Fruit fly (Drosophila melanogaster): ENCODE measurements around the gene egh.
A peak's percentile ranks its signal among the peaks of the same experiment; 100 is the strongest.

The egh gene

dm6 chrX:2590607-2591006 is 2.3 kb downstream of the egh start:
- TF ChIP-seq Crg-1 (GFP tag; optimal IDR thresholded peaks at IDR 0.05), result no peak
- no peak for TF ChIP-seq bab1 (GFP tag; optimal IDR thresholded peaks at IDR 0.05)
- TF ChIP-seq CG1620 (GFP tag; optimal IDR thresholded peaks at IDR 0.05), result no peak
- no peak for TF ChIP-seq Hr96 (GFP tag; optimal IDR thresholded peaks at IDR 0.05)
- TF ChIP-seq CG12768 (GFP tag; optimal IDR thresholded peaks at IDR 0.05), result no peak
- TF ChIP-seq cnc (optimal IDR thresholded peaks at IDR 0.05), result no peak
- no peak for TF ChIP-seq Mnt (GFP tag; optimal IDR thresholded peaks at IDR 0.05)
- no peak for TF ChIP-seq cic (GFP tag; optimal IDR thresholded peaks at IDR 0.05)
- no peak for TF ChIP-seq toe (GFP tag; optimal IDR thresholded peaks at IDR 0.05)
- no peak for TF ChIP-seq ovo (GFP tag; optimal IDR thresholded peaks at IDR 0.05)
- TF ChIP-seq CG33017 (tag; optimal IDR thresholded peaks at IDR 0.05), result no peak
- no peak for TF ChIP-seq CG7045 (GFP tag; optimal IDR thresholded peaks at IDR 0.05)
- TF ChIP-seq pad (GFP tag; optimal IDR thresholded peaks at IDR 0.05), result no peak
- TF ChIP-seq CG7101 (tag; optimal IDR thresholded peaks at IDR 0.05), result no peak
- no peak for TF ChIP-seq CG5204 (GFP tag; optimal IDR thresholded peaks at IDR 0.05)
- TF ChIP-seq tj (GFP tag; optimal IDR thresholded peaks at IDR 0.05), result no peak
- no peak for TF ChIP-seq kay (GFP tag; ENCODE audit: borderline replicate concordance)

dm6 chrX:2591315-2591999 is 3.2 kb downstream of the egh start:
- TF ChIP-seq cnc (optimal IDR thresholded peaks at IDR 0.05) (no peak), CG14711 (tag; optimal IDR thresholded peaks at IDR 0.05) (no peak), tj (GFP tag; optimal IDR thresholded peaks at IDR 0.05) (peak; percentile 9), ovo (GFP tag; optimal IDR thresholded peaks at IDR 0.05) (no peak), pad (GFP tag; optimal IDR thresholded peaks at IDR 0.05) (peak; percentile 37), CG7045 (GFP tag; optimal IDR thresholded peaks at IDR 0.05) (no peak), bab1 (GFP tag; optimal IDR thresholded peaks at IDR 0.05) (no peak), cic (GFP tag; optimal IDR thresholded peaks at IDR 0.05) (peak; percentile 52), CG1620 (GFP tag; optimal IDR thresholded peaks at IDR 0.05) (no peak), kay (GFP tag; ENCODE audit: borderline replicate concordance) (peak; percentile 88), CG33017 (tag; optimal IDR thresholded peaks at IDR 0.05) (no peak), toe (GFP tag; optimal IDR thresholded peaks at IDR 0.05) (peak; percentile 16), Clk (GFP tag; optimal IDR thresholded peaks at IDR 0.05) (no peak), CG11617 (GFP tag; optimal IDR thresholded peaks at IDR 0.05) (peak; percentile 69), Mnt (GFP tag; optimal IDR thresholded peaks at IDR 0.05) (no peak), CG7101 (tag; optimal IDR thresholded peaks at IDR 0.05) (peak; percentile 42), Crg-1 (GFP tag; optimal IDR thresholded peaks at IDR 0.05) (no peak), Hr96 (GFP tag; optimal IDR thresholded peaks at IDR 0.05) (peak; percentile 61), CG5204 (GFP tag; optimal IDR thresholded peaks at IDR 0.05) (peak; percentile 45), CG12768 (GFP tag; optimal IDR thresholded peaks at IDR 0.05) (no peak)

dm6 chrX:2592243-2592642 is 3.9 kb downstream of the egh start:
- TF ChIP-seq cic (GFP tag; optimal IDR thresholded peaks at IDR 0.05) (no peak), ovo (GFP tag; optimal IDR thresholded peaks at IDR 0.05) (no peak), CG5204 (GFP tag; optimal IDR thresholded peaks at IDR 0.05) (no peak), toe (GFP tag; optimal IDR thresholded peaks at IDR 0.05) (no peak)

dm6 chrX:2593094-2593752 is 4.9 kb downstream of the egh start:
- no peak for TF ChIP-seq Clk (GFP tag; optimal IDR thresholded peaks at IDR 0.05)
- TF ChIP-seq kay (GFP tag; ENCODE audit: borderline replicate concordance), result peak; percentile 86
- no peak for TF ChIP-seq ovo (GFP tag; optimal IDR thresholded peaks at IDR 0.05)

dm6 chrX:2593753-2594096 is 5.4 kb downstream of the egh start:
- peak; percentile 84 for TF ChIP-seq CG7045 (GFP tag; optimal IDR thresholded peaks at IDR 0.05)
- TF ChIP-seq cnc (optimal IDR thresholded peaks at IDR 0.05), result no peak
- no peak for TF ChIP-seq ovo (GFP tag; optimal IDR thresholded peaks at IDR 0.05)
- TF ChIP-seq Clk (GFP tag; optimal IDR thresholded peaks at IDR 0.05), result peak; percentile 74
- peak; percentile 66 for TF ChIP-seq bab1 (GFP tag; optimal IDR thresholded peaks at IDR 0.05)
- no peak for TF ChIP-seq CG5204 (GFP tag; optimal IDR thresholded peaks at IDR 0.05)
- TF ChIP-seq CG14711 (tag; optimal IDR thresholded peaks at IDR 0.05), result peak; percentile 90
- no peak for TF ChIP-seq toe (GFP tag; optimal IDR thresholded peaks at IDR 0.05)
- TF ChIP-seq kay (GFP tag; ENCODE audit: borderline replicate concordance), result no peak
- TF ChIP-seq CG1620 (GFP tag; optimal IDR thresholded peaks at IDR 0.05), result peak; percentile 57
- peak; percentile 70 for TF ChIP-seq Mnt (GFP tag; optimal IDR thresholded peaks at IDR 0.05)
- TF ChIP-seq cic (GFP tag; optimal IDR thresholded peaks at IDR 0.05), result peak; percentile 43
- TF ChIP-seq CG12768 (GFP tag; optimal IDR thresholded peaks at IDR 0.05), result peak; percentile 89
- peak; percentile 92 for TF ChIP-seq Hr96 (GFP tag; optimal IDR thresholded peaks at IDR 0.05)
- TF ChIP-seq Crg-1 (GFP tag; optimal IDR thresholded peaks at IDR 0.05), result peak; percentile 89
- peak; percentile 81 for TF ChIP-seq pad (GFP tag; optimal IDR thresholded peaks at IDR 0.05)
- peak; percentile 57 for TF ChIP-seq tj (GFP tag; optimal IDR thresholded peaks at IDR 0.05)
- peak; percentile 88 for TF ChIP-seq CG11617 (GFP tag; optimal IDR thresholded peaks at IDR 0.05)
- TF ChIP-seq CG33017 (tag; optimal IDR thresholded peaks at IDR 0.05), result peak; percentile 91
- peak; percentile 93 for TF ChIP-seq CG7101 (tag; optimal IDR thresholded peaks at IDR 0.05)

dm6 chrX:2603851-2604505 is 15.7 kb downstream of the egh start, which contains the start of the genes Klp3A and Zw10:
Klp3A (minus strand) TSS chrX:2604052.
Zw10 (plus strand) TSS chrX:2604197.
- TF ChIP-seq CG7101 (tag; optimal IDR thresholded peaks at IDR 0.05) (peak; percentile 31), cnc (optimal IDR thresholded peaks at IDR 0.05) (no peak), bab1 (GFP tag; optimal IDR thresholded peaks at IDR 0.05) (peak; percentile 71), tj (GFP tag; optimal IDR thresholded peaks at IDR 0.05) (peak; percentile 93), Mnt (GFP tag; optimal IDR thresholded peaks at IDR 0.05) (peak; percentile 36), CG14711 (tag; optimal IDR thresholded peaks at IDR 0.05) (peak; percentile 16), CG1620 (GFP tag; optimal IDR thresholded peaks at IDR 0.05) (peak; percentile 12), ovo (GFP tag; optimal IDR thresholded peaks at IDR 0.05) (no peak)
